Worm (Caenorhabditis elegans) whole organism, early embryonic: Measurements from ENCODE around the gene srt-27.

Source experiments
- B0310.2 ChIP-seq: sonication (generic microtip); optimal IDR thresholded peaks from 2 replicates; lab custom pipeline; 2016; ENCODE audit warnings: mild to moderate bottlenecking, missing genetic modification characterization, missing compliant biosample characterization
- F13C5.2 ChIP-seq: sonication (generic microtip); optimal IDR thresholded peaks from 2 replicates; lab custom pipeline; 2017; ENCODE audit warnings: mild to moderate bottlenecking, missing genetic modification characterization, inconsistent platforms, missing compliant biosample characterization
- ama-1 ChIP-seq: fragments of 150-350 bp; optimal IDR thresholded peaks from 2 replicates; lab custom pipeline; 2014
- ceh-36 ChIP-seq: sonication (generic microtip); optimal IDR thresholded peaks from 2 replicates; lab custom pipeline; 2016; ENCODE audit warnings: missing genetic modification characterization, inconsistent platforms, missing compliant biosample characterization
- hmbx-1 ChIP-seq: sonication (generic microtip); optimal IDR thresholded peaks from 2 replicates; lab custom pipeline; 2016; ENCODE audit warnings: mild to moderate bottlenecking, missing genetic modification characterization, missing compliant biosample characterization
- pes-1 ChIP-seq: fragments of 200-800 bp; sonication (Bioruptor generic); IDR thresholded peaks from 2 replicates; pipeline ENCODE4 v1.3.6; 2022; ENCODE audit warnings: missing genetic modification reagents, missing genetic modification characterization, missing compliant biosample characterization
- scrt-1 ChIP-seq: fragments of 200-800 bp; sonication (Bioruptor generic); IDR thresholded peaks from 2 replicates; pipeline ENCODE4 v1.3.6; 2022; ENCODE audit warnings: missing genetic modification characterization, missing compliant biosample characterization
- sea-1 ChIP-seq: fragments of 200-800 bp; sonication (Bioruptor generic); conservative IDR thresholded peaks from 2 replicates; pipeline ENCODE4 v1.3.6; 2022; ENCODE audit warnings: missing genetic modification characterization, missing compliant biosample characterization

DNA sequence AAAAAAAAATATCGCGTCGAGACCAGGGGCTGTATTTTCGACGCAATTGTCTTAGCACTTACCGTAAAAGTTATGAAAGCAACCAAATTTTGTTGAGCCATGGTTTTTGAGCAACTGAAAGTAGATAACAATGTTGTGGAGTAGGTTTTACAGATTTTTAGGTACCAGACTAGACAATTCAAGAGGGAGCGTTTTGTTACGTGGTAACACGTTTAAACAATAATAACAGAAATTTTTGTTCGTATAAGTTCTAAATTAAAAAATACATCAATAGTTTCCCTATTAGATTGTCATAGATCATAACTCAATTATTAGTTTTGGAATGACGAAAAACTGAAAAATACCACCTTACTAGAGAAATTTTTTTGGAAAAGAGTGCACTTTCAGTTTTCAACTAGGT, 29.3 kb upstream of the srt-27 start, which contains the start of gene srx-24:
- TF ChIP-seq B0310.2 (tag; lab: Kevin White, UChicago) = no peak
- no peak for TF ChIP-seq ama-1 (lab: Kevin White, UChicago)
- TF ChIP-seq ceh-36 (tag; lab: Kevin White, UChicago) = no peak
- TF ChIP-seq scrt-1 (GFP tag; lab: Robert Waterston, UW) = no peak
- no peak for TF ChIP-seq F13C5.2 (tag; lab: Kevin White, UChicago)
- TF ChIP-seq sea-1 (GFP tag; lab: Robert Waterston, UW) = no peak
- TF ChIP-seq pes-1 (GFP tag; lab: Robert Waterston, UW) = no peak
- no peak for TF ChIP-seq hmbx-1
